Fruit fly (Drosophila melanogaster): ENCODE measurements around the gene CG31223.

CG31223 gene

dm6 chr3R:20833664-20834063, 2.7 kb downstream of the CG31223 start (continued):
- TF ChIP-seq CG10631 (GFP tag; optimal IDR thresholded peaks at IDR 0.05) (peak; percentile 18), dsx (GFP tag; optimal IDR thresholded peaks at IDR 0.05; ENCODE audit: poor library complexity, severe bottlenecking) (no peak), fd59A (GFP tag; optimal IDR thresholded peaks at IDR 0.05) (no peak), CG8632 (GFP tag; optimal IDR thresholded peaks at IDR 0.05) (peak; percentile 16), CG6808 (GFP tag; optimal IDR thresholded peaks at IDR 0.05) (no peak), CG11294 (GFP tag; IDR thresholded peaks at IDR 0.05) (no peak), CG11902 (GFP tag; optimal IDR thresholded peaks at IDR 0.05) (no peak), OdsH (GFP tag; optimal IDR thresholded peaks at IDR 0.05) (peak; percentile 55), CG6854 (GFP tag; optimal IDR thresholded peaks at IDR 0.05) (no peak), acj6 (GFP tag; optimal IDR thresholded peaks at IDR 0.05) (peak; percentile 20), Hr4 (GFP tag; optimal IDR thresholded peaks at IDR 0.05) (peak; percentile 59), pdm3 (GFP tag; optimal IDR thresholded peaks at IDR 0.05) (peak; percentile 56), CG6163 (GFP tag; IDR thresholded peaks at IDR 0.05) (0 out of 3 replicates have a peak, but pooled peaks have one; percentile 29), esn (GFP tag; optimal IDR thresholded peaks at IDR 0.05) (peak; percentile 49), Blimp-1 (GFP tag; optimal IDR thresholded peaks at IDR 0.05) (no peak), CG8119 (GFP tag; IDR thresholded peaks at IDR 0.05) (peak; percentile 61; the same call in 2 of the 3 replicates), Ets96B (tag; optimal IDR thresholded peaks at IDR 0.05) (no peak), CG34406 (GFP tag; optimal IDR thresholded peaks at IDR 0.05) (peak; percentile 34), CG31627 (GFP tag; optimal IDR thresholded peaks at IDR 0.05) (peak; percentile 34), CG6792 (GFP tag; optimal IDR thresholded peaks at IDR 0.05) (no peak), CG16779 (tag; optimal IDR thresholded peaks at IDR 0.05) (no peak), Ets21C (GFP tag; optimal IDR thresholded peaks at IDR 0.05) (no peak), fkh (GFP tag; optimal IDR thresholded peaks at IDR 0.05) (no peak), Hr39 (GFP tag; optimal IDR thresholded peaks at IDR 0.05) (peak; percentile 28), CG1621 (tag; optimal IDR thresholded peaks at IDR 0.05) (no peak), Sox102F (GFP tag; optimal IDR thresholded peaks at IDR 0.05) (peak; percentile 56), Lpt (GFP tag; optimal IDR thresholded peaks at IDR 0.05) (no peak)

- TF ChIP-seq achi (GFP tag; optimal IDR thresholded peaks at IDR 0.05), result no peak
- TF ChIP-seq vri (GFP tag; optimal IDR thresholded peaks at IDR 0.05), result peak; percentile 53
- TF ChIP-seq Eip78C (GFP tag), result peak; percentile 5
- no peak for TF ChIP-seq CG11294 (GFP tag; IDR thresholded peaks at IDR 0.05)
- TF ChIP-seq fkh (GFP tag; optimal IDR thresholded peaks at IDR 0.05), result peak; percentile 94
Measured at dm6 chr3R:20834770-20835183, 3.9 kb downstream of the CG31223 start.

dm6 chr3R:20835531-20835930, 4.6 kb downstream of the CG31223 start:
- TF ChIP-seq Hr39 (GFP tag; optimal IDR thresholded peaks at IDR 0.05) (no peak), CG32006 (GFP tag; optimal IDR thresholded peaks at IDR 0.05) (peak; percentile 13), Eip78C (GFP tag) (peak; percentile 72), CG6808 (GFP tag; optimal IDR thresholded peaks at IDR 0.05) (no peak), svp (GFP tag) (peak; percentile 75), CG15336 (GFP tag; IDR thresholded peaks at IDR 0.05) (no peak), Hr4 (GFP tag; optimal IDR thresholded peaks at IDR 0.05) (peak; percentile 13), eg (GFP tag; IDR thresholded peaks at IDR 0.05) (no peak), CG6163 (GFP tag; IDR thresholded peaks at IDR 0.05) (peak; percentile 30; the same call in 1 of the 3 replicates), Smox (GFP tag; optimal IDR thresholded peaks at IDR 0.05) (peak; percentile 24), CG3032 (tag; optimal IDR thresholded peaks at IDR 0.05) (no peak), pdm3 (GFP tag; optimal IDR thresholded peaks at IDR 0.05) (peak; percentile 6), CG6792 (GFP tag; optimal IDR thresholded peaks at IDR 0.05) (no peak), acj6 (GFP tag; optimal IDR thresholded peaks at IDR 0.05) (peak; percentile 6), net (GFP tag; optimal IDR thresholded peaks at IDR 0.05) (no peak), Lpt (GFP tag; optimal IDR thresholded peaks at IDR 0.05) (no peak), CG6854 (GFP tag; optimal IDR thresholded peaks at IDR 0.05) (peak; percentile 65), cyc (GFP tag; optimal IDR thresholded peaks at IDR 0.05) (peak; percentile 12), topi (GFP tag; optimal IDR thresholded peaks at IDR 0.05) (peak; percentile 1), Sox102F (GFP tag; optimal IDR thresholded peaks at IDR 0.05) (peak; percentile 18), Met (GFP tag; optimal IDR thresholded peaks at IDR 0.05) (peak; percentile 6), CG10669 (GFP tag; optimal IDR thresholded peaks at IDR 0.05) (no peak), CG3919 (GFP tag; optimal IDR thresholded peaks at IDR 0.05) (peak; percentile 23), fd85E (GFP tag; optimal IDR thresholded peaks at IDR 0.05) (no peak), ss (GFP tag; optimal IDR thresholded peaks at IDR 0.05) (no peak), esn (GFP tag; optimal IDR thresholded peaks at IDR 0.05) (peak; percentile 16), fkh (GFP tag; optimal IDR thresholded peaks at IDR 0.05) (no peak)
